Fruit fly (Drosophila melanogaster): Measurements from ENCODE around the gene CG2681.

dm6 chrX:2742067-2742466 is 33.6 kb downstream of the CG2681 start:
- TF ChIP-seq Sox102F (GFP tag; optimal IDR thresholded peaks at IDR 0.05) = no peak
- TF ChIP-seq vri (GFP tag; optimal IDR thresholded peaks at IDR 0.05) = peak; percentile 92
- no peak for TF ChIP-seq CG9139 (GFP tag; optimal IDR thresholded peaks at IDR 0.05)
- TF ChIP-seq CG16779 (tag; optimal IDR thresholded peaks at IDR 0.05) = peak; percentile 64
- TF ChIP-seq CG8632 (GFP tag; optimal IDR thresholded peaks at IDR 0.05) = no peak
- TF ChIP-seq Ets96B (tag; optimal IDR thresholded peaks at IDR 0.05) = peak; percentile 15
- TF ChIP-seq CG11294 (GFP tag; IDR thresholded peaks at IDR 0.05) = no peak
- TF ChIP-seq CG11762 (GFP tag; optimal IDR thresholded peaks at IDR 0.05; ENCODE audit: insufficient read depth) = no peak
- TF ChIP-seq topi (GFP tag; optimal IDR thresholded peaks at IDR 0.05) = no peak
- TF ChIP-seq Sox14 (GFP tag; optimal IDR thresholded peaks at IDR 0.05) = no peak
- no peak for TF ChIP-seq Lpt (GFP tag; optimal IDR thresholded peaks at IDR 0.05)
- no peak for TF ChIP-seq Gug (GFP tag; IDR thresholded peaks at IDR 0.05)

Measured in whole organism, prepupa.